Worm (Caenorhabditis elegans): ENCODE data around the gene F26C11.3.

F26C11.3 gene

ce11 chrII:9892409-9892808 lies 22.5 kb downstream of the F26C11.3 start, which contains the start of gene C08H9.16 (continued):
- TF ChIP-seq ceh-88 (GFP tag; IDR thresholded peaks at IDR 0.05) (no peak), ceh-8 (GFP tag; optimal IDR thresholded peaks at IDR 0.05) (no peak), ama-1 (optimal IDR thresholded peaks at IDR 0.05) (no peak), pqm-1 (tag; optimal IDR thresholded peaks at IDR 0.05) (no peak), unc-86 (tag; optimal IDR thresholded peaks at IDR 0.05) (no peak), zip-4 (GFP tag; optimal IDR thresholded peaks at IDR 0.05) (no peak), lin-13 (GFP tag; optimal IDR thresholded peaks at IDR 0.05) (no peak), ceh-90 (tag; optimal IDR thresholded peaks at IDR 0.05) (no peak), ces-1 (GFP tag; optimal IDR thresholded peaks at IDR 0.05) (no peak), fkh-10 (GFP tag; optimal IDR thresholded peaks at IDR 0.05) (no peak), snpc-4 (tag; optimal IDR thresholded peaks at IDR 0.05) (no peak), pax-3 (tag; optimal IDR thresholded peaks at IDR 0.05) (no peak), tlp-1 (tag; optimal IDR thresholded peaks at IDR 0.05) (no peak), fos-1 (tag; optimal IDR thresholded peaks at IDR 0.05) (no peak), jun-1 (tag; optimal IDR thresholded peaks at IDR 0.05) (no peak), snu-23 (GFP tag; optimal IDR thresholded peaks at IDR 0.05) (no peak), mdl-1 (tag; optimal IDR thresholded peaks at IDR 0.05) (no peak), nhr-237 (tag; optimal IDR thresholded peaks at IDR 0.05) (no peak), egl-13 (tag; optimal IDR thresholded peaks at IDR 0.05) (no peak), nhr-47 (tag; optimal IDR thresholded peaks at IDR 0.05) (no peak), nhr-76 (tag; optimal IDR thresholded peaks at IDR 0.05) (no peak), lin-39 (tag; optimal IDR thresholded peaks at IDR 0.05) (no peak), xbp-1 (tag; optimal IDR thresholded peaks at IDR 0.05) (peak; percentile 18), vab-15 (tag; optimal IDR thresholded peaks at IDR 0.05) (no peak), nhr-12 (tag; optimal IDR thresholded peaks at IDR 0.05) (no peak), tbx-2 (tag; optimal IDR thresholded peaks at IDR 0.05) (peak; percentile 31), skn-1 (tag; optimal IDR thresholded peaks at IDR 0.05) (peak; percentile 58), nhr-77 (tag; optimal IDR thresholded peaks at IDR 0.05) (no peak), unc-30 (tag; optimal IDR thresholded peaks at IDR 0.05) (no peak), aly-2 (tag; optimal IDR thresholded peaks at IDR 0.05) (no peak), ceh-82 (tag; optimal IDR thresholded peaks at IDR 0.05) (peak in 2 of 3 experiments; percentile 11 to 24), F16B12.6 (tag; optimal IDR thresholded peaks at IDR 0.05) (no peak), C34B4.2 (tag; optimal IDR thresholded peaks at IDR 0.05) (no peak)

- TF ChIP-seq mep-1 (tag; optimal IDR thresholded peaks at IDR 0.05) (no peak), nhr-85 (tag) (peak; percentile 1), ztf-4 (tag; optimal IDR thresholded peaks at IDR 0.05) (no peak), swsn-7 (tag; optimal IDR thresholded peaks at IDR 0.05) (no peak), alr-1 (tag; optimal IDR thresholded peaks at IDR 0.05; ENCODE audit: borderline replicate concordance) (no peak), snu-23 (GFP tag; optimal IDR thresholded peaks at IDR 0.05) (no peak), C16A3.4 (tag; optimal IDR thresholded peaks at IDR 0.05) (no peak), lin-14 (GFP tag; optimal IDR thresholded peaks at IDR 0.05) (no peak), C34B4.2 (tag; optimal IDR thresholded peaks at IDR 0.05) (no peak), efl-1 (optimal IDR thresholded peaks at IDR 0.05) (no peak), efl-1 (GFP tag; optimal IDR thresholded peaks at IDR 0.05 in 1 of 2) (peak in 1 of 2 experiments; percentile 90), lir-3 (tag; optimal IDR thresholded peaks at IDR 0.05; ENCODE audit: poor library complexity) (no peak)
Measured at ce11 chrII:9891823-9892222, 23.1 kb downstream of the F26C11.3 start.

- TF ChIP-seq blmp-1 (tag; optimal IDR thresholded peaks at IDR 0.05), result peak; percentile 74
- no peak for TF ChIP-seq nhr-90 (tag; optimal IDR thresholded peaks at IDR 0.05; ENCODE audit: poor library complexity)
- peak; percentile 59 for TF ChIP-seq lin-14 (GFP tag; optimal IDR thresholded peaks at IDR 0.05)
- TF ChIP-seq jun-1 (tag; optimal IDR thresholded peaks at IDR 0.05), result no peak
- TF ChIP-seq efl-1 (optimal IDR thresholded peaks at IDR 0.05), result peak; percentile 5 to 23
- TF ChIP-seq efl-1 (GFP tag; optimal IDR thresholded peaks at IDR 0.05 in 1 of 2), result peak in 1 of 2 experiments; percentile 77
- TF ChIP-seq lsy-2 (tag; optimal IDR thresholded peaks at IDR 0.05), result peak in 1 of 2 experiments; percentile 39
- no peak for TF ChIP-seq unc-130 (tag; optimal IDR thresholded peaks at IDR 0.05)
Measured at ce11 chrII:9891031-9891689, 23.7 kb downstream of the F26C11.3 start, which contains the start of gene vgln-1. vgln-1 (minus strand) TSS chrII:9891081.
